Worm (Caenorhabditis elegans) whole organism, L2 larva: ENCODE data around the gene C01G6.4.

Source experiments
- C34F6.9 ChIP-seq: fragments of 150-350 bp; optimal IDR thresholded peaks from 2 replicates; lab custom pipeline; 2014; ENCODE audit warnings: missing biosample characterization, missing genetic modification characterization
- F13H6.1 ChIP-seq: sonication (generic microtip); optimal IDR thresholded peaks from 2 replicates; lab custom pipeline; 2016; ENCODE audit warnings: missing genetic modification characterization, missing compliant biosample characterization
- R02D3.7 ChIP-seq: fragments of 150-350 bp; optimal IDR thresholded peaks from 2 replicates; lab custom pipeline; 2014; ENCODE audit warnings: missing biosample characterization, missing genetic modification characterization
- Y55F3AM.14 ChIP-seq: fragments of 200-800 bp; sonication (Bioruptor generic); optimal IDR thresholded peaks from 2 replicates; lab custom pipeline; 2018; ENCODE audit warnings: mild to moderate bottlenecking, missing genetic modification characterization, missing compliant biosample characterization
- ZK546.5 ChIP-seq: sonication (generic microtip); optimal IDR thresholded peaks from 2 replicates; lab custom pipeline; 2017; ENCODE audit warnings: missing biosample characterization, missing genetic modification characterization
- alr-1 ChIP-seq: fragments of 150-350 bp; optimal IDR thresholded peaks from 2 replicates; lab custom pipeline; 2014; ENCODE audit warnings: missing biosample characterization, missing genetic modification characterization
- aly-2 ChIP-seq: fragments of 150-350 bp; optimal IDR thresholded peaks from 2 replicates; lab custom pipeline; 2014; ENCODE audit warnings: missing biosample characterization, missing genetic modification characterization
- ama-1 ChIP-seq: fragments of 150-350 bp; optimal IDR thresholded peaks from 2 replicates; lab custom pipeline; 2018; ENCODE audit warnings: inconsistent platforms
- blmp-1 ChIP-seq: sonication (generic microtip); optimal IDR thresholded peaks from 2 replicates; lab custom pipeline; 2017; ENCODE audit warnings: missing genetic modification characterization, mild to moderate bottlenecking, missing compliant biosample characterization, antibody characterized with exemption, moderate library complexity; ENCODE audit not compliant: insufficient read depth
- ceh-16 ChIP-seq: fragments of 150-350 bp; optimal IDR thresholded peaks from 2 replicates; lab custom pipeline; 2014; ENCODE audit warnings: missing biosample characterization, missing genetic modification characterization
- ceh-82 ChIP-seq: fragments of 150-350 bp; optimal IDR thresholded peaks from 2 replicates; lab custom pipeline; 2014; ENCODE audit warnings: missing biosample characterization, missing genetic modification characterization
- crh-2 ChIP-seq: sonication (generic microtip); optimal IDR thresholded peaks from 2 replicates; lab custom pipeline; 2017; ENCODE audit warnings: missing biosample characterization, missing genetic modification characterization
- dmd-4 ChIP-seq: sonication (generic microtip); optimal IDR thresholded peaks from 2 replicates; lab custom pipeline; 2017; ENCODE audit warnings: missing biosample characterization, missing genetic modification characterization
- egl-27 ChIP-seq: sonication (generic microtip); optimal IDR thresholded peaks from 3 replicates; lab custom pipeline; 2017; ENCODE audit warnings: missing biosample characterization, missing genetic modification reagents, missing genetic modification characterization
- elt-1 ChIP-seq: fragments of 150-350 bp; optimal IDR thresholded peaks from 2 replicates; lab custom pipeline; 2014; ENCODE audit warnings: missing biosample characterization, missing genetic modification characterization
- elt-3 ChIP-seq: sonication (generic microtip); optimal IDR thresholded peaks from 2 replicates; lab custom pipeline; 2017; ENCODE audit warnings: missing biosample characterization, missing genetic modification characterization
- fos-1 ChIP-seq: fragments of 150-350 bp; optimal IDR thresholded peaks from 2 replicates; lab custom pipeline; 2014; ENCODE audit warnings: missing biosample characterization, missing genetic modification characterization
- gmeb-1 ChIP-seq: fragments of 150-350 bp; optimal IDR thresholded peaks from 2 replicates; lab custom pipeline; 2014; ENCODE audit warnings: missing biosample characterization, missing genetic modification characterization
- lin-11 ChIP-seq: fragments of 150-350 bp; sonication (generic microtip); optimal IDR thresholded peaks from 2 replicates; lab custom pipeline; 2014; ENCODE audit warnings: missing biosample characterization, missing genetic modification characterization, inconsistent platforms, mixed read lengths
- lin-13 ChIP-seq: fragments of 150-350 bp; optimal IDR thresholded peaks from 2 replicates; lab custom pipeline; 2014; ENCODE audit warnings: missing biosample characterization, missing genetic modification reagents, missing genetic modification characterization
- lin-39 ChIP-seq: fragments of 150-350 bp; optimal IDR thresholded peaks from 2 replicates; lab custom pipeline; 2014; ENCODE audit warnings: missing biosample characterization, missing genetic modification reagents, missing genetic modification characterization
- lsy-2 ChIP-seq, 2 experiments: fragments of 150-350 bp in 1 of 2; sonication (generic microtip) in 1 of 2; optimal IDR thresholded peaks; 2 replicates each; lab custom pipeline; 2014 to 2017; ENCODE audit warnings: missing biosample characterization in 2 of 2, missing genetic modification characterization in 2 of 2
- mab-5 ChIP-seq: fragments of 150-350 bp; optimal IDR thresholded peaks from 2 replicates; lab custom pipeline; 2014; ENCODE audit warnings: missing biosample characterization, missing genetic modification characterization
- mbf-1 ChIP-seq: sonication (generic microtip); optimal IDR thresholded peaks from 2 replicates; lab custom pipeline; 2017; ENCODE audit warnings: missing biosample characterization, missing genetic modification characterization
- mdl-1 ChIP-seq, 2 experiments: fragments of 150-350 bp in 1 of 2; sonication (generic microtip) in 1 of 2; optimal IDR thresholded peaks; 2 replicates each; lab custom pipeline; 2017; ENCODE audit warnings: missing biosample characterization in 2 of 2, missing genetic modification characterization in 2 of 2
- nhr-10 ChIP-seq: sonication (generic microtip); optimal IDR thresholded peaks from 2 replicates; lab custom pipeline; 2017; ENCODE audit warnings: missing biosample characterization, missing genetic modification characterization
- nhr-11 ChIP-seq: fragments of 150-350 bp; optimal IDR thresholded peaks from 2 replicates; lab custom pipeline; 2014; ENCODE audit warnings: missing biosample characterization, missing genetic modification characterization
- nhr-12 ChIP-seq: fragments of 150-350 bp; optimal IDR thresholded peaks from 2 replicates; lab custom pipeline; 2014; ENCODE audit warnings: missing biosample characterization, missing genetic modification characterization
- nhr-129 ChIP-seq: fragments of 150-350 bp; optimal IDR thresholded peaks from 2 replicates; lab custom pipeline; 2014; ENCODE audit warnings: missing biosample characterization, missing genetic modification characterization
- nhr-21 ChIP-seq: fragments of 150-350 bp; optimal IDR thresholded peaks from 2 replicates; lab custom pipeline; 2014; ENCODE audit warnings: missing biosample characterization, missing genetic modification characterization
- nhr-23 ChIP-seq: fragments of 150-350 bp; optimal IDR thresholded peaks from 2 replicates; lab custom pipeline; 2014; ENCODE audit warnings: missing biosample characterization, missing genetic modification reagents, missing genetic modification characterization
- nhr-237 ChIP-seq: fragments of 150-350 bp; optimal IDR thresholded peaks from 2 replicates; lab custom pipeline; 2014; ENCODE audit warnings: missing biosample characterization, missing genetic modification characterization
- nhr-25 ChIP-seq: fragments of 150-350 bp; sonication (generic microtip); optimal IDR thresholded peaks from 3 replicates; lab custom pipeline; 2014; ENCODE audit warnings: missing biosample characterization, missing genetic modification characterization
- nhr-6 ChIP-seq: fragments of 150-350 bp; optimal IDR thresholded peaks from 2 replicates; lab custom pipeline; 2014; ENCODE audit warnings: missing biosample characterization, missing genetic modification characterization
- nhr-77 ChIP-seq: fragments of 150-350 bp; optimal IDR thresholded peaks from 2 replicates; lab custom pipeline; 2014; ENCODE audit warnings: missing biosample characterization, missing genetic modification characterization
- peb-1 ChIP-seq: fragments of 150-350 bp; optimal IDR thresholded peaks from 2 replicates; lab custom pipeline; 2014; ENCODE audit warnings: missing biosample characterization, missing genetic modification characterization
- sem-4 ChIP-seq: fragments of 150-350 bp; optimal IDR thresholded peaks from 2 replicates; lab custom pipeline; 2014; ENCODE audit warnings: missing biosample characterization, missing genetic modification reagents, missing genetic modification characterization
- skn-1 ChIP-seq: sonication (generic microtip); optimal IDR thresholded peaks from 2 replicates; lab custom pipeline; 2017; ENCODE audit warnings: missing biosample characterization, missing genetic modification characterization
- sma-3 ChIP-seq: sonication (generic microtip); optimal IDR thresholded peaks from 2 replicates; lab custom pipeline; 2016; ENCODE audit warnings: missing genetic modification reagents, missing genetic modification characterization, missing compliant biosample characterization
- sma-9 ChIP-seq, 2 experiments: fragments of 150-350 bp in 1 of 2; sonication (generic microtip) in 1 of 2; optimal IDR thresholded peaks; 2 replicates each; lab custom pipeline; 2014 to 2016; ENCODE audit warnings: missing genetic modification characterization in 2 of 2, mild to moderate bottlenecking in 1 of 2, missing biosample characterization in 1 of 2, missing compliant biosample characterization in 1 of 2, missing genetic modification reagents in 1 of 2, moderate library complexity in 1 of 2
- snpc-4 ChIP-seq: fragments of 150-350 bp; optimal IDR thresholded peaks from 2 replicates; lab custom pipeline; 2014; ENCODE audit warnings: missing biosample characterization, missing genetic modification characterization
- unc-39 ChIP-seq: fragments of 150-350 bp; optimal IDR thresholded peaks from 2 replicates; lab custom pipeline; 2014; ENCODE audit warnings: missing biosample characterization, missing genetic modification characterization
- unc-55 ChIP-seq: fragments of 150-350 bp; sonication (generic microtip); optimal IDR thresholded peaks from 3 replicates; lab custom pipeline; 2014; ENCODE audit warnings: missing biosample characterization, missing genetic modification reagents, missing genetic modification characterization
- unc-62 ChIP-seq: fragments of 150-350 bp; optimal IDR thresholded peaks from 2 replicates; lab custom pipeline; 2014; ENCODE audit warnings: missing biosample characterization, missing genetic modification reagents, missing genetic modification characterization
- zag-1 ChIP-seq: fragments of 150-350 bp; optimal IDR thresholded peaks from 2 replicates; lab custom pipeline; 2014; ENCODE audit warnings: missing biosample characterization, missing genetic modification characterization
- ztf-1 ChIP-seq: fragments of 200-800 bp; sonication (Bioruptor generic); conservative IDR thresholded peaks from 2 replicates; pipeline ENCODE4 v1.3.6; 2022; ENCODE audit warnings: missing genetic modification characterization, missing compliant biosample characterization
- ztf-11 ChIP-seq: sonication (generic microtip); optimal IDR thresholded peaks from 2 replicates; lab custom pipeline; 2017; ENCODE audit warnings: missing biosample characterization, missing genetic modification characterization
- ztf-4 ChIP-seq: fragments of 150-350 bp; optimal IDR thresholded peaks from 2 replicates; lab custom pipeline; 2014; ENCODE audit warnings: missing biosample characterization, missing genetic modification characterization

Gene C01G6.4

DNA sequence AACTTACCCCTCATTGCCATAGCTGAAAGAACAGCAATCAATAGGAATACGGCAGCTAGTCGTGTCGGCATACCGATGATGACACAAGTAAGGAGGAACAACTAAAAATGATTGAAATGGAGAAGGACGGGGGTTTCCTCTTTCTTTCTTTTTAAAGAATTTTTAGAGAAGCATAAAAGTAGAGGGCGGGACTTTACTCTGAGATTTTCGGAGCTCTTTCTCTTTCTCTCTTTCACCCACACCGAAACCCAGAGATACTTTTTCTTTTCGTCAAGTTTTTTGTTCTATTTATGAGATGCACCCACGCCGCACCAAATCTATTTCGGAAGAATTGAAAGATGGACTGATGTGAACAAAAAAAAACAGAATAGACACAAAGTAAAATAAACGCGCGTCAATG lies 26.2 kb downstream of the C01G6.4 start, which contains the start of gene T26C5.5:
T26C5.5 (minus strand) TSS at position 101 of the 400 bp plus-strand sequence.
- TF ChIP-seq Y55F3AM.14 (GFP tag; lab: Kevin White, UChicago) = no peak
- no peak for TF ChIP-seq nhr-237 (tag; lab: Kevin White, UChicago)
- no peak for TF ChIP-seq nhr-23
- TF ChIP-seq gmeb-1 (tag; lab: Kevin White, UChicago) = no peak
- no peak for TF ChIP-seq nhr-21 (tag; lab: Kevin White, UChicago)
- no peak for TF ChIP-seq nhr-6
- no peak for TF ChIP-seq sem-4 (tag; lab: Kevin White, UChicago)
- TF ChIP-seq ztf-4 (tag; lab: Kevin White, UChicago) = no peak
- no peak for TF ChIP-seq blmp-1 (tag; lab: Kevin White, UChicago)
- TF ChIP-seq nhr-12 (tag; lab: Kevin White, UChicago) = no peak
- TF ChIP-seq sma-3 = no peak
- TF ChIP-seq crh-2 = no peak
- no peak for TF ChIP-seq ceh-82 (tag; lab: Kevin White, UChicago)
- TF ChIP-seq nhr-10 (tag; lab: Kevin White, UChicago) = no peak
- no peak for TF ChIP-seq ztf-1
- no peak for TF ChIP-seq elt-1 (tag; lab: Kevin White, UChicago)
- TF ChIP-seq snpc-4 = no peak
- TF ChIP-seq, all 48 proteins: peak for 0

DNA sequence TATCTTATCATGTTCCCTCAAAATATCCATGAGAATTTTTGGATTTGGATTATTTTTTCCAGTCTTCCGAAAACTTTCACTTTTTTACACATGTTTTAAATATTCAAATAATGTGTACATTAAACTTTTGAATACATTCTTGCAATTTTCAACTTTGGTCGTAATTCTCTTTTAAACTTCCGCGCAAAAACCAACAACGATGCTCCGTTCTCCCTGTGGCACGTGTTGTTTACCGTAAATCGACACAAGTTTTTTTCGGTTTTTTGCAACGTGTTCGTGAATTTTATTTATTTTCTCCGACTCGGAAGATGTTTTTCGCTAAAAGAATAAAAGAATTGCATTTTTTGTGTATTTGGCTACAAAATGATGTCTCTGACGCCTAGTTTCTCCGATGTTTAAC lies 30.0 kb downstream of the C01G6.4 start:
- TF ChIP-seq ztf-1 = no peak
- no peak for TF ChIP-seq ZK546.5 (tag; lab: Kevin White, UChicago)
- no peak for TF ChIP-seq ztf-11
- peak; percentile 84 for TF ChIP-seq gmeb-1 (tag; lab: Kevin White, UChicago)
- peak; percentile 32 for TF ChIP-seq mab-5
- peak in 1 of 2 experiments; percentile 78 for TF ChIP-seq lsy-2 (tag; optimal IDR thresholded peaks at IDR 0.05; lab: Kevin White, UChicago)
- TF ChIP-seq unc-39 (tag; lab: Kevin White, UChicago) = no peak
- no peak for TF ChIP-seq nhr-6
- peak; percentile 5 for TF ChIP-seq fos-1 (tag; lab: Kevin White, UChicago)
- no peak for TF ChIP-seq mbf-1 (tag; lab: Kevin White, UChicago)
- TF ChIP-seq zag-1 (tag; lab: Kevin White, UChicago) = no peak
- TF ChIP-seq sma-9 (GFP tag; optimal IDR thresholded peaks at IDR 0.05; lab: Kevin White, UChicago) = no peak
- TF ChIP-seq sma-9 (tag; optimal IDR thresholded peaks at IDR 0.05; lab: Kevin White, UChicago) = no peak
- no peak for TF ChIP-seq unc-62 (GFP tag; lab: Kevin White, UChicago)
- no peak for TF ChIP-seq F13H6.1 (tag; lab: Kevin White, UChicago)
- no peak for TF ChIP-seq elt-1 (tag; lab: Kevin White, UChicago)
- TF ChIP-seq nhr-77 (tag; lab: Kevin White, UChicago) = no peak
- peak; percentile 65 for TF ChIP-seq crh-2
- TF ChIP-seq ztf-4 (tag; lab: Kevin White, UChicago) = no peak
- no peak for TF ChIP-seq nhr-23
- TF ChIP-seq nhr-12 (tag; lab: Kevin White, UChicago) = no peak
- peak; percentile 5 for TF ChIP-seq snpc-4
- no peak for TF ChIP-seq ceh-82 (tag; lab: Kevin White, UChicago)
- TF ChIP-seq peb-1 (tag; lab: Kevin White, UChicago) = no peak
- no peak for TF ChIP-seq mdl-1 (tag; optimal IDR thresholded peaks at IDR 0.05; lab: Kevin White, UChicago)
- no peak for TF ChIP-seq blmp-1 (tag; lab: Kevin White, UChicago)
- no peak for TF ChIP-seq lin-11 (tag; lab: Kevin White, UChicago)
- TF ChIP-seq R02D3.7 (tag; lab: Kevin White, UChicago) = peak; percentile 91
- peak; percentile 30 for TF ChIP-seq sem-4 (tag; lab: Kevin White, UChicago)
- TF ChIP-seq nhr-10 (tag; lab: Kevin White, UChicago) = no peak
- TF ChIP-seq nhr-237 (tag; lab: Kevin White, UChicago) = no peak
- TF ChIP-seq nhr-129 (tag; lab: Kevin White, UChicago) = peak; percentile 59
- peak; percentile 35 for TF ChIP-seq lin-13 (GFP tag; lab: Kevin White, UChicago)
- TF ChIP-seq lin-39 (tag; lab: Kevin White, UChicago) = no peak
- no peak for TF ChIP-seq ceh-16 (tag; lab: Kevin White, UChicago)
- TF ChIP-seq nhr-25 (tag; lab: Kevin White, UChicago) = peak; percentile 46
- no peak for TF ChIP-seq nhr-11 (tag; lab: Kevin White, UChicago)
- TF ChIP-seq C34F6.9 (tag; lab: Kevin White, UChicago) = peak; percentile 63
- no peak for TF ChIP-seq egl-27 (tag; lab: Kevin White, UChicago)
- no peak for TF ChIP-seq sma-3
- TF ChIP-seq alr-1 (tag; lab: Kevin White, UChicago) = no peak
- TF ChIP-seq elt-3 (tag; lab: Kevin White, UChicago) = no peak
- no peak for TF ChIP-seq aly-2 (tag; lab: Kevin White, UChicago)
- no peak for TF ChIP-seq dmd-4 (tag; lab: Kevin White, UChicago)
- TF ChIP-seq Y55F3AM.14 (GFP tag; lab: Kevin White, UChicago) = no peak
- TF ChIP-seq skn-1 (tag; lab: Kevin White, UChicago) = no peak
- no peak for TF ChIP-seq unc-55 (GFP tag; lab: Kevin White, UChicago)
- TF ChIP-seq ama-1 (lab: Kevin White, UChicago) = peak; percentile 9
- TF ChIP-seq nhr-21 (tag; lab: Kevin White, UChicago) = peak; percentile 31
